Worm (Caenorhabditis elegans) whole organism, L2 larva: ENCODE results near the gene ZK809.8.

ENCODE experiments used
- C34F6.9 ChIP-seq: fragments of 150-350 bp; optimal IDR thresholded peaks from 2 replicates; lab custom pipeline; 2014; ENCODE audit warnings: missing biosample characterization, missing genetic modification characterization
- Y55F3AM.14 ChIP-seq: fragments of 200-800 bp; sonication (Bioruptor generic); optimal IDR thresholded peaks from 2 replicates; lab custom pipeline; 2018; ENCODE audit warnings: mild to moderate bottlenecking, missing genetic modification characterization, missing compliant biosample characterization
- ZK546.5 ChIP-seq: sonication (generic microtip); optimal IDR thresholded peaks from 2 replicates; lab custom pipeline; 2017; ENCODE audit warnings: missing biosample characterization, missing genetic modification characterization
- alr-1 ChIP-seq: fragments of 150-350 bp; optimal IDR thresholded peaks from 2 replicates; lab custom pipeline; 2014; ENCODE audit warnings: missing biosample characterization, missing genetic modification characterization
- ama-1 ChIP-seq: fragments of 150-350 bp; optimal IDR thresholded peaks from 2 replicates; lab custom pipeline; 2018; ENCODE audit warnings: inconsistent platforms
- ceh-16 ChIP-seq: fragments of 150-350 bp; optimal IDR thresholded peaks from 2 replicates; lab custom pipeline; 2014; ENCODE audit warnings: missing biosample characterization, missing genetic modification characterization
- crh-2 ChIP-seq: sonication (generic microtip); optimal IDR thresholded peaks from 2 replicates; lab custom pipeline; 2017; ENCODE audit warnings: missing biosample characterization, missing genetic modification characterization
- egl-27 ChIP-seq: sonication (generic microtip); optimal IDR thresholded peaks from 3 replicates; lab custom pipeline; 2017; ENCODE audit warnings: missing biosample characterization, missing genetic modification reagents, missing genetic modification characterization
- elt-1 ChIP-seq: fragments of 150-350 bp; optimal IDR thresholded peaks from 2 replicates; lab custom pipeline; 2014; ENCODE audit warnings: missing biosample characterization, missing genetic modification characterization
- elt-3 ChIP-seq: sonication (generic microtip); optimal IDR thresholded peaks from 2 replicates; lab custom pipeline; 2017; ENCODE audit warnings: missing biosample characterization, missing genetic modification characterization
- lin-11 ChIP-seq: fragments of 150-350 bp; sonication (generic microtip); optimal IDR thresholded peaks from 2 replicates; lab custom pipeline; 2014; ENCODE audit warnings: missing biosample characterization, missing genetic modification characterization, inconsistent platforms, mixed read lengths
- lin-39 ChIP-seq: fragments of 150-350 bp; optimal IDR thresholded peaks from 2 replicates; lab custom pipeline; 2014; ENCODE audit warnings: missing biosample characterization, missing genetic modification reagents, missing genetic modification characterization
- mab-5 ChIP-seq: fragments of 150-350 bp; optimal IDR thresholded peaks from 2 replicates; lab custom pipeline; 2014; ENCODE audit warnings: missing biosample characterization, missing genetic modification characterization
- mbf-1 ChIP-seq: sonication (generic microtip); optimal IDR thresholded peaks from 2 replicates; lab custom pipeline; 2017; ENCODE audit warnings: missing biosample characterization, missing genetic modification characterization
- mdl-1 ChIP-seq, 2 experiments: fragments of 150-350 bp in 1 of 2; sonication (generic microtip) in 1 of 2; optimal IDR thresholded peaks; 2 replicates each; lab custom pipeline; 2017; ENCODE audit warnings: missing biosample characterization in 2 of 2, missing genetic modification characterization in 2 of 2
- nhr-10 ChIP-seq: sonication (generic microtip); optimal IDR thresholded peaks from 2 replicates; lab custom pipeline; 2017; ENCODE audit warnings: missing biosample characterization, missing genetic modification characterization
- nhr-23 ChIP-seq: fragments of 150-350 bp; optimal IDR thresholded peaks from 2 replicates; lab custom pipeline; 2014; ENCODE audit warnings: missing biosample characterization, missing genetic modification reagents, missing genetic modification characterization
- sem-4 ChIP-seq: fragments of 150-350 bp; optimal IDR thresholded peaks from 2 replicates; lab custom pipeline; 2014; ENCODE audit warnings: missing biosample characterization, missing genetic modification reagents, missing genetic modification characterization
- skn-1 ChIP-seq: sonication (generic microtip); optimal IDR thresholded peaks from 2 replicates; lab custom pipeline; 2017; ENCODE audit warnings: missing biosample characterization, missing genetic modification characterization
- sma-3 ChIP-seq: sonication (generic microtip); optimal IDR thresholded peaks from 2 replicates; lab custom pipeline; 2016; ENCODE audit warnings: missing genetic modification reagents, missing genetic modification characterization, missing compliant biosample characterization
- unc-39 ChIP-seq: fragments of 150-350 bp; optimal IDR thresholded peaks from 2 replicates; lab custom pipeline; 2014; ENCODE audit warnings: missing biosample characterization, missing genetic modification characterization
- unc-55 ChIP-seq: fragments of 150-350 bp; sonication (generic microtip); optimal IDR thresholded peaks from 3 replicates; lab custom pipeline; 2014; ENCODE audit warnings: missing biosample characterization, missing genetic modification reagents, missing genetic modification characterization
- ztf-4 ChIP-seq: fragments of 150-350 bp; optimal IDR thresholded peaks from 2 replicates; lab custom pipeline; 2014; ENCODE audit warnings: missing biosample characterization, missing genetic modification characterization

Gene ZK809.8

DNA sequence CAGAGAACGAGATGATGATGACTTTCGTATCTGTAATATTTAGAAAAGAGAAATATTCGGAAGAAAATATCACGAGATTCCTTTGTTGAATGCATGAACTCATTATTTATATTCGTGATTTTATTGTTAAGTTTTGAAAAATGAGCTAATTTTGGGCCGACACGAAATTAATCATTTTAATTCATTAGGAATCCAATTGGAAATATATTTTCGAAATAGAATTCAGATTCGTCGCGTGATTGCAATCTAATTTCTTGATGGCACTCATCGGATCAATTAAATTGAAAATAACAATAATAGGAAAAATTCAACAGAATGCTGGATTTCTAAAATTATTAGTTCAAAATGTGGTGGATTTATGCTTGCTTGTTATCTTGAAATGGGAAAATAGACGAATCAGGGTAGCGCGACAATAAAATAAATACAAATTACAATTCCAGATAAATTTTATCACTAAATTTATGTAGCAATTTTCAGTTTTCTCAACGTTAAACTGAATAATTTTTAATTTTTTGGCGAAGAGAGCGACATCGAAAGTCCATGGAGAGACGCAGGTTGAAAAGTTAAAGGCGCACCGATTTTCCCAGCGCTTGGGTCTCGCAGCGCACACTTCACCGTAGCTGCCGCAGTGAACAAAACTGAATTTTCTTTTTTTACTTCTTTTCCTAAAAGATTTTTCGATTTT, 47.0 kb downstream of the ZK809.8 start (continued):
- TF ChIP-seq ama-1 (peak; percentile 39), mdl-1 (tag; optimal IDR thresholded peaks at IDR 0.05; lab: Kevin White, UChicago) (no peak), ztf-4 (peak; percentile 32), nhr-23 (tag; lab: Kevin White, UChicago) (no peak), C34F6.9 (tag; lab: Kevin White, UChicago) (peak; percentile 79), egl-27 (no peak), alr-1 (tag; lab: Kevin White, UChicago) (no peak), sma-3 (GFP tag; lab: Kevin White, UChicago) (peak; percentile 46), elt-3 (tag; lab: Kevin White, UChicago) (no peak), mbf-1 (tag; lab: Kevin White, UChicago) (no peak), crh-2 (peak; percentile 57), unc-39 (no peak), ceh-16 (tag; lab: Kevin White, UChicago) (no peak), lin-11 (tag; lab: Kevin White, UChicago) (peak; percentile 81), ZK546.5 (tag; lab: Kevin White, UChicago) (peak; percentile 26), sem-4 (tag; lab: Kevin White, UChicago) (no peak), Y55F3AM.14 (GFP tag; lab: Kevin White, UChicago) (peak; percentile 21)

DNA sequence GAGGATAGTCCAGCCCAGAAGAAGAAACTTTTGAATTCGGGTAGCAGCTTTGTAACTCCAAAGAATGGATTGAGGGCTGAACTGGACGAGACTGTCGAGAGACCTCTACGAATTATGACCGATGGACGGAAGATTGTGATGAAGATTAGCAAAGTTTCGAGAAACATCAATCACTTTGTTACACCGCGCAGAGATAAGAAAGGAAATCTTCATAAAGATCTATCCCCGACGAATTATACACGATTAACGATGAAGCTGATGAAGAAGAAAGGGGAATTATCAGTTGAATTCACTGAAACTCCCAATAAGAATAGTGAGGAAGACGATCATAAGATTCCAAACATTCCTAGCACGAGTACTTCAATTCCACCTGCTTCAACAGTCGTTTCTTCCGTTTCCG, 49.1 kb downstream of the ZK809.8 start:
- no peak for TF ChIP-seq skn-1 (tag; lab: Kevin White, UChicago)
- TF ChIP-seq elt-1 (tag; lab: Kevin White, UChicago), result peak; percentile 47
- no peak for TF ChIP-seq mbf-1 (tag; lab: Kevin White, UChicago)
- TF ChIP-seq ceh-16 (tag; lab: Kevin White, UChicago), result peak; percentile 7

DNA sequence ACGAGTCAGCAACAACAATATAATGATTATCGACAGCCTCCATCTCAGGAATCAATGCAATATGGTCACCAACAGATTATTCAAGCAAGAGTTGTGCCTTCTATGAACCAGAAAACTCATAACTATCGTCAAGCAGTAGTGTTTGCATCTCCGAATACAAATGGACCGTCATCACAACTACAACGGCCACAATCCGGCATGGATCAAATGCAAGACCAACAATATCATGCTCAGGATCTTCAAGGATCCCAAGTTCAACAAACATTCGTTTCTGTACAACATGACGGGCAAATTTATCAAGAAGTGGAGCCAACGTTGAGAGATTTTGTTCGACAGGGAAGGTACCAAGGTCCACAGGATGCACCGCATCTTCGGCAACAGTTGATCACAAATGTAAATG, 51.8 kb downstream of the ZK809.8 start:
- TF ChIP-seq mab-5 (tag; lab: Kevin White, UChicago), result no peak
- no peak for TF ChIP-seq lin-39 (tag; lab: Kevin White, UChicago)
- TF ChIP-seq sma-3 (GFP tag; lab: Kevin White, UChicago), result no peak
- TF ChIP-seq nhr-10, result no peak
- no peak for TF ChIP-seq unc-55 (GFP tag; lab: Kevin White, UChicago)
- TF ChIP-seq, all 48 proteins: peak for 0
